Fruit fly (Drosophila melanogaster): Measurements from ENCODE around the gene TrpRS-m.
A peak's percentile ranks its signal among the peaks of the same experiment; 100 is the strongest.

The TrpRS-m gene

dm6 chr3L:17849517-17849916 lies at the start of gene TrpRS-m:
Gene TrpRS-m, plus strand, starts transcription at chr3L:17849727.
- TF ChIP-seq CTCF (optimal IDR thresholded peaks at IDR 0.05) (no peak), CG8478 (optimal IDR thresholded peaks at IDR 0.05) (no peak)

- TF ChIP-seq CG8478 (optimal IDR thresholded peaks at IDR 0.05) (no peak), CTCF (optimal IDR thresholded peaks at IDR 0.05) (peak; percentile 39 to 51)
Measured at dm6 chr3L:17802107-17802506, 47.4 kb upstream of the TrpRS-m start, which contains the start of gene NUCB1. Gene NUCB1, minus strand, starts transcription at chr3L:17802279.

dm6 chr3L:17804511-17804910 lies 45.0 kb upstream of the TrpRS-m start, which contains the start of gene ais:
Gene ais, minus strand, starts transcription at chr3L:17804715.
- no peak for TF ChIP-seq CG8478 (optimal IDR thresholded peaks at IDR 0.05)
- TF ChIP-seq CTCF (optimal IDR thresholded peaks at IDR 0.05): no peak

dm6 chr3L:17806357-17807025 lies 43.0 kb upstream of the TrpRS-m start, which contains the start of gene CG32187:
Gene CG32187, minus strand, starts transcription at chr3L:17806365.
- TF ChIP-seq CTCF (optimal IDR thresholded peaks at IDR 0.05): no peak
- TF ChIP-seq CG8478 (optimal IDR thresholded peaks at IDR 0.05): no peak

dm6 chr3L:17808597-17809213 lies 40.8 kb upstream of the TrpRS-m start, which contains the start of gene CG32191:
Gene CG32191, minus strand, starts transcription at chr3L:17809146.
- no peak for TF ChIP-seq CG8478 (optimal IDR thresholded peaks at IDR 0.05)
- TF ChIP-seq CTCF (optimal IDR thresholded peaks at IDR 0.05): no peak

- TF ChIP-seq CG8478 (optimal IDR thresholded peaks at IDR 0.05) (no peak), CTCF (optimal IDR thresholded peaks at IDR 0.05) (no peak)
Measured at dm6 chr3L:17814036-17814435, 35.5 kb upstream of the TrpRS-m start, which contains the start of gene Cln3. Gene Cln3, minus strand, starts transcription at chr3L:17814119.

dm6 chr3L:17817821-17818220 lies 31.7 kb upstream of the TrpRS-m start, which contains the start of gene Ir75a:
Gene Ir75a, minus strand, starts transcription at chr3L:17817921.
- TF ChIP-seq CG8478 (optimal IDR thresholded peaks at IDR 0.05): no peak
- no peak for TF ChIP-seq CTCF (optimal IDR thresholded peaks at IDR 0.05)

- no peak for TF ChIP-seq CG8478 (optimal IDR thresholded peaks at IDR 0.05)
- TF ChIP-seq CTCF (optimal IDR thresholded peaks at IDR 0.05): no peak
Measured at dm6 chr3L:17820093-17820492, 29.4 kb upstream of the TrpRS-m start, which contains the start of gene Ir75b. Gene Ir75b, minus strand, starts transcription at chr3L:17820193.

dm6 chr3L:17822784-17823383 lies 26.6 kb upstream of the TrpRS-m start, which contains the start of the genes Ir75c and Grd:
Gene Ir75c, minus strand, starts transcription at chr3L:17822834.
Gene Grd, plus strand, starts transcription at chr3L:17823333.
- no peak for TF ChIP-seq CG8478 (optimal IDR thresholded peaks at IDR 0.05)
- TF ChIP-seq CTCF (optimal IDR thresholded peaks at IDR 0.05): no peak

dm6 chr3L:17833525-17833924 lies 16.0 kb upstream of the TrpRS-m start, which contains the start of gene CG32188:
Gene CG32188, minus strand, starts transcription at chr3L:17833625.
- TF ChIP-seq CG8478 (optimal IDR thresholded peaks at IDR 0.05) (no peak), CTCF (optimal IDR thresholded peaks at IDR 0.05) (no peak)

dm6 chr3L:17835074-17835473 lies 14.5 kb upstream of the TrpRS-m start, which contains the start of gene CG32189:
Gene CG32189, minus strand, starts transcription at chr3L:17835174.
- TF ChIP-seq CTCF (optimal IDR thresholded peaks at IDR 0.05) (no peak), CG8478 (optimal IDR thresholded peaks at IDR 0.05) (no peak)

dm6 chr3L:17841085-17841606 lies 8.4 kb upstream of the TrpRS-m start, which contains the start of gene CG5577:
Gene CG5577, minus strand, starts transcription at chr3L:17841427.
- TF ChIP-seq CTCF (optimal IDR thresholded peaks at IDR 0.05) (no peak), CG8478 (optimal IDR thresholded peaks at IDR 0.05) (no peak)

dm6 chr3L:17842892-17843703 lies 6.4 kb upstream of the TrpRS-m start, which contains the start of gene CG5567:
Gene CG5567, minus strand, starts transcription at chr3L:17843544.
- TF ChIP-seq CG8478 (optimal IDR thresholded peaks at IDR 0.05): no peak
- TF ChIP-seq CTCF (optimal IDR thresholded peaks at IDR 0.05): no peak
